Worm (Caenorhabditis elegans): ENCODE measurements around the gene mab-5.

mab-5 gene

DNA sequence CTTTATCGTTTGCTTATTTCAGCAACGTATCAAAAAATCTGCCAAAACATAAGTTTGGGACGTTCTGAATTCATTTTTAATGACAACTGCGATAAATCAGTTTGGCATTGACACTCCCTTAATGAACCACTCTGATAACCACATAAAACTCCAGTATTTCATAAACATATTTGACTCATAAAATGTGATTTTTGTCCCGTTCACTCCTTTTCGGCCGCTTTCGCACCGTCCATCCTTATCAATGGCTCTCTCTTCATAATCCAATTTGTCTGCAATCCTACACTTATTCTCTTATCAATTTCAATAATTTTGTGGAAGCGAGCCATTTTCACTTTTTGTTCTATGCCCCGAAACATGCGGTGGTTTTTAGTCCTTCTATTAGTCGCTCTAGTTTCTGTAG is 24.7 kb downstream of the mab-5 start, which contains the start of gene pcp-1 (continued):
- TF ChIP-seq dmd-9 (GFP tag; IDR thresholded peaks at IDR 0.05) (no peak), hlh-30 (tag; optimal IDR thresholded peaks at IDR 0.05; ENCODE audit: insufficient read depth) (no peak), snpc-4 (tag; optimal IDR thresholded peaks at IDR 0.05) (no peak), mxl-2 (GFP tag; conservative IDR thresholded peaks at IDR 0.05) (0 out of 2 replicates have a peak, but pooled peaks have one; percentile 22), nhr-76 (tag; optimal IDR thresholded peaks at IDR 0.05) (no peak), cey-2 (tag; optimal IDR thresholded peaks at IDR 0.05; ENCODE audit: borderline replicate concordance, insufficient read depth) (no peak), F37D6.2 (tag; optimal IDR thresholded peaks at IDR 0.05) (no peak), madf-5 (GFP tag; IDR thresholded peaks at IDR 0.05) (no peak), nhr-48 (tag; optimal IDR thresholded peaks at IDR 0.05) (peak; percentile 61), Y105C5A.15 (GFP tag; IDR thresholded peaks at IDR 0.05) (no peak), nhr-102 (tag; optimal IDR thresholded peaks at IDR 0.05) (peak; percentile 70), ceh-82 (tag; optimal IDR thresholded peaks at IDR 0.05) (no peak), unc-130 (GFP tag; optimal IDR thresholded peaks at IDR 0.05) (no peak), nhr-41 (GFP tag; IDR thresholded peaks at IDR 0.05) (0 out of 2 replicates have a peak, but pooled peaks have one; percentile 30), Y75B8A.6 (GFP tag; IDR thresholded peaks at IDR 0.05) (no peak), ceh-62 (tag; optimal IDR thresholded peaks at IDR 0.05) (no peak), nhr-11 (tag; optimal IDR thresholded peaks at IDR 0.05) (no peak), vab-7 (GFP tag; IDR thresholded peaks at IDR 0.05) (no peak), lin-38 (GFP tag; IDR thresholded peaks at IDR 0.05) (no peak), egl-43 (GFP tag; IDR thresholded peaks at IDR 0.05) (no peak), mdl-1 (tag; optimal IDR thresholded peaks at IDR 0.05) (no peak), skn-1 (tag; optimal IDR thresholded peaks at IDR 0.05) (no peak), spr-3 (GFP tag; optimal IDR thresholded peaks at IDR 0.05) (no peak), tag-97 (GFP tag; IDR thresholded peaks at IDR 0.05) (no peak), pqm-1 (tag; optimal IDR thresholded peaks at IDR 0.05) (peak; percentile 99), dpl-1 (GFP tag; optimal IDR thresholded peaks at IDR 0.05) (no peak), lin-1 (GFP tag; IDR thresholded peaks at IDR 0.05) (peak; percentile 86), lin-29 (GFP tag; IDR thresholded peaks at IDR 0.05) (no peak), Y48G9A.11 (GFP tag; IDR thresholded peaks at IDR 0.05) (no peak), snpc-1.2 (GFP tag; IDR thresholded peaks at IDR 0.05) (no peak), R02D3.7 (tag; optimal IDR thresholded peaks at IDR 0.05) (no peak), zag-1 (tag; optimal IDR thresholded peaks at IDR 0.05) (no peak), nhr-42 (GFP tag; IDR thresholded peaks at IDR 0.05) (no peak), nhr-25 (tag; optimal IDR thresholded peaks at IDR 0.05; ENCODE audit: borderline replicate concordance, insufficient read depth) (no peak), mes-2 (tag; optimal IDR thresholded peaks at IDR 0.05; ENCODE audit: poor library complexity, severe bottlenecking) (peak; percentile 35), nhr-6 (tag; optimal IDR thresholded peaks at IDR 0.05) (peak; percentile 43), pha-4 (GFP tag; IDR thresholded peaks at IDR 0.05) (no peak), pha-4 (tag; optimal IDR thresholded peaks at IDR 0.05) (no peak), D1046.2 (GFP tag; IDR thresholded peaks at IDR 0.05) (no peak), F10B5.3 (tag; optimal IDR thresholded peaks at IDR 0.05) (no peak), hif-1 (tag; optimal IDR thresholded peaks at IDR 0.05) (no peak), T26A8.4 (GFP tag; IDR thresholded peaks at IDR 0.05) (no peak), F49E8.2 (tag; optimal IDR thresholded peaks at IDR 0.05; ENCODE audit: borderline replicate concordance) (no peak), ceh-28 (tag; optimal IDR thresholded peaks at IDR 0.05) (no peak), ZK546.5 (tag; optimal IDR thresholded peaks at IDR 0.05) (no peak), hlh-11 (tag; optimal IDR thresholded peaks at IDR 0.05) (peak; percentile 90), dmd-8 (GFP tag; IDR thresholded peaks at IDR 0.05) (no peak), ama-1 (optimal IDR thresholded peaks at IDR 0.05) (no peak), zfp-3 (GFP tag; conservative IDR thresholded peaks at IDR 0.05) (no peak), ceh-32 (tag; optimal IDR thresholded peaks at IDR 0.05; ENCODE audit: poor library complexity) (no peak), saeg-2 (GFP tag; IDR thresholded peaks at IDR 0.05) (no peak), F44E2.7 (GFP tag; IDR thresholded peaks at IDR 0.05) (no peak)
